Worm (Caenorhabditis elegans) whole organism, early embryonic: Measurements from ENCODE around the gene C55C3.73.

Experiments
- B0310.2 ChIP-seq: sonication (generic microtip); optimal IDR thresholded peaks from 2 replicates; lab custom pipeline; 2016; ENCODE audit warnings: mild to moderate bottlenecking, missing genetic modification characterization, missing compliant biosample characterization
- F13C5.2 ChIP-seq: sonication (generic microtip); optimal IDR thresholded peaks from 2 replicates; lab custom pipeline; 2017; ENCODE audit warnings: mild to moderate bottlenecking, missing genetic modification characterization, inconsistent platforms, missing compliant biosample characterization
- aly-1 ChIP-seq: sonication (generic microtip); optimal IDR thresholded peaks from 2 replicates; lab custom pipeline; 2016; ENCODE audit warnings: missing genetic modification characterization, missing compliant biosample characterization
- ama-1 ChIP-seq: fragments of 150-350 bp; optimal IDR thresholded peaks from 2 replicates; lab custom pipeline; 2014
- ceh-13 ChIP-seq: fragments of 200-800 bp; sonication (Bioruptor generic); optimal IDR thresholded peaks from 2 replicates; lab custom pipeline; 2018; ENCODE audit warnings: mild to moderate bottlenecking, missing genetic modification characterization, missing compliant biosample characterization
- ceh-36 ChIP-seq: sonication (generic microtip); optimal IDR thresholded peaks from 2 replicates; lab custom pipeline; 2016; ENCODE audit warnings: missing genetic modification characterization, inconsistent platforms, missing compliant biosample characterization
- ets-7 ChIP-seq: sonication (generic microtip); optimal IDR thresholded peaks from 2 replicates; lab custom pipeline; 2016; ENCODE audit warnings: missing genotype, missing genetic modification characterization, missing compliant biosample characterization
- flt-1 ChIP-seq: fragments of 200-800 bp; sonication (Bioruptor generic); IDR thresholded peaks from 2 replicates; pipeline ENCODE4 v1.3.6; 2022; ENCODE audit warnings: missing genetic modification characterization, missing compliant biosample characterization
- hmbx-1 ChIP-seq: sonication (generic microtip); optimal IDR thresholded peaks from 2 replicates; lab custom pipeline; 2016; ENCODE audit warnings: mild to moderate bottlenecking, missing genetic modification characterization, missing compliant biosample characterization
- hmg-4 ChIP-seq: fragments of 200-800 bp; sonication (Bioruptor generic); optimal IDR thresholded peaks from 2 replicates; lab custom pipeline; 2018; ENCODE audit warnings: mild to moderate bottlenecking, missing genetic modification characterization, missing compliant biosample characterization
- hnd-1 ChIP-seq: sonication (generic microtip); optimal IDR thresholded peaks from 2 replicates; lab custom pipeline; 2016; ENCODE audit warnings: missing genetic modification characterization, missing compliant biosample characterization
- pes-1 ChIP-seq: fragments of 200-800 bp; sonication (Bioruptor generic); IDR thresholded peaks from 2 replicates; pipeline ENCODE4 v1.3.6; 2022; ENCODE audit warnings: missing genetic modification reagents, missing genetic modification characterization, missing compliant biosample characterization
- scrt-1 ChIP-seq: fragments of 200-800 bp; sonication (Bioruptor generic); IDR thresholded peaks from 2 replicates; pipeline ENCODE4 v1.3.6; 2022; ENCODE audit warnings: missing genetic modification characterization, missing compliant biosample characterization
- sea-1 ChIP-seq: fragments of 200-800 bp; sonication (Bioruptor generic); conservative IDR thresholded peaks from 2 replicates; pipeline ENCODE4 v1.3.6; 2022; ENCODE audit warnings: missing genetic modification characterization, missing compliant biosample characterization
- tbx-11 ChIP-seq: fragments of 200-800 bp; sonication (Bioruptor generic); IDR thresholded peaks from 2 replicates; pipeline ENCODE4 v1.3.6; 2022; ENCODE audit warnings: missing genetic modification characterization, missing compliant biosample characterization
- tbx-37 ChIP-seq: fragments of 200-800 bp; sonication (Bioruptor generic); conservative IDR thresholded peaks from 2 replicates; pipeline ENCODE4 v1.3.6; 2022; ENCODE audit warnings: missing genetic modification reagents, missing genetic modification characterization, missing compliant biosample characterization
- tra-4 ChIP-seq: sonication (generic microtip); optimal IDR thresholded peaks from 2 replicates; lab custom pipeline; 2017; ENCODE audit warnings: missing genetic modification characterization, missing compliant biosample characterization

C55C3.73 gene

ce11 chrIV:5703443-5703842 lies at the start of gene C55C3.73, which contains the start of gene perm-5:
Gene C55C3.73, minus strand, starts transcription at chrIV:5703451.
Gene perm-5, minus strand, starts transcription at chrIV:5703468.
- TF ChIP-seq hmg-4 (GFP tag; lab: Kevin White, UChicago) (no peak), tra-4 (tag; lab: Kevin White, UChicago) (no peak)

ce11 chrIV:5752704-5753103 lies 49.5 kb upstream of the C55C3.73 start:
- TF ChIP-seq B0310.2 (no peak), ceh-36 (tag; lab: Kevin White, UChicago) (no peak), tbx-11 (GFP tag; lab: Robert Waterston, UW) (no peak), scrt-1 (GFP tag; lab: Robert Waterston, UW) (no peak), pes-1 (GFP tag; lab: Robert Waterston, UW) (no peak), ama-1 (lab: Kevin White, UChicago) (no peak), sea-1 (GFP tag; lab: Robert Waterston, UW) (no peak)

- TF ChIP-seq flt-1: no peak
These were observed 48.7 kb upstream of the C55C3.73 start for ce11 chrIV:5751997-5752396.

ce11 chrIV:5749874-5750273 lies 46.6 kb upstream of the C55C3.73 start:
- no peak for TF ChIP-seq F13C5.2 (tag; lab: Kevin White, UChicago)
- no peak for TF ChIP-seq tra-4 (tag; lab: Kevin White, UChicago)
- TF ChIP-seq flt-1: no peak
- TF ChIP-seq hnd-1 (tag; lab: Kevin White, UChicago): no peak
- TF ChIP-seq scrt-1 (GFP tag; lab: Robert Waterston, UW): no peak
- TF ChIP-seq hmbx-1 (tag; lab: Kevin White, UChicago): no peak
- TF ChIP-seq tbx-37 (GFP tag; lab: Robert Waterston, UW): no peak
- no peak for TF ChIP-seq ceh-13 (GFP tag; lab: Kevin White, UChicago)
- TF ChIP-seq pes-1 (GFP tag; lab: Robert Waterston, UW): no peak
- TF ChIP-seq tbx-11 (GFP tag; lab: Robert Waterston, UW): no peak
- TF ChIP-seq hmg-4 (GFP tag; lab: Kevin White, UChicago): no peak

- no peak for TF ChIP-seq F13C5.2 (tag; lab: Kevin White, UChicago)
- no peak for TF ChIP-seq tra-4 (tag; lab: Kevin White, UChicago)
- TF ChIP-seq hmbx-1 (tag; lab: Kevin White, UChicago): no peak
- TF ChIP-seq flt-1: no peak
- no peak for TF ChIP-seq scrt-1 (GFP tag; lab: Robert Waterston, UW)
- TF ChIP-seq hnd-1 (tag; lab: Kevin White, UChicago): no peak
- TF ChIP-seq tbx-37 (GFP tag; lab: Robert Waterston, UW): no peak
- no peak for TF ChIP-seq ets-7 (tag; lab: Kevin White, UChicago)
- TF ChIP-seq ceh-13 (GFP tag; lab: Kevin White, UChicago): no peak
- TF ChIP-seq hmg-4 (GFP tag; lab: Kevin White, UChicago): no peak
- no peak for TF ChIP-seq ceh-36 (tag; lab: Kevin White, UChicago)
- TF ChIP-seq tbx-11 (GFP tag; lab: Robert Waterston, UW): no peak
- TF ChIP-seq ama-1 (lab: Kevin White, UChicago): no peak
- TF ChIP-seq pes-1 (GFP tag; lab: Robert Waterston, UW): no peak
- no peak for TF ChIP-seq B0310.2
- TF ChIP-seq aly-1 (tag; lab: Kevin White, UChicago): no peak
- TF ChIP-seq sea-1 (GFP tag; lab: Robert Waterston, UW): no peak
These were observed 40.9 kb upstream of the C55C3.73 start, which contains the start of gene C45E5.1 for ce11 chrIV:5744114-5744513. Gene C45E5.1, plus strand, starts transcription at chrIV:5744403.

- TF ChIP-seq sea-1 (GFP tag; lab: Robert Waterston, UW) (no peak), pes-1 (GFP tag; lab: Robert Waterston, UW) (no peak), tra-4 (tag; lab: Kevin White, UChicago) (no peak), flt-1 (no peak), hmbx-1 (tag; lab: Kevin White, UChicago) (no peak), ama-1 (lab: Kevin White, UChicago) (no peak), ceh-36 (tag; lab: Kevin White, UChicago) (no peak), F13C5.2 (tag; lab: Kevin White, UChicago) (no peak), hmg-4 (GFP tag; lab: Kevin White, UChicago) (no peak), scrt-1 (GFP tag; lab: Robert Waterston, UW) (no peak), hnd-1 (tag; lab: Kevin White, UChicago) (no peak), tbx-37 (GFP tag; lab: Robert Waterston, UW) (no peak), ets-7 (tag; lab: Kevin White, UChicago) (no peak), B0310.2 (no peak), tbx-11 (GFP tag; lab: Robert Waterston, UW) (no peak), ceh-13 (GFP tag; lab: Kevin White, UChicago) (no peak), aly-1 (tag; lab: Kevin White, UChicago) (no peak)
These were observed 37.8 kb upstream of the C55C3.73 start, which contains the start of gene chil-11 for ce11 chrIV:5741045-5741444. Gene chil-11, plus strand, starts transcription at chrIV:5741345.

ce11 chrIV:5734720-5735119 lies 31.5 kb upstream of the C55C3.73 start, which contains the start of gene cpg-18:
Gene cpg-18, plus strand, starts transcription at chrIV:5735020.
- no peak for TF ChIP-seq tbx-37 (GFP tag; lab: Robert Waterston, UW)
- no peak for TF ChIP-seq ceh-13 (GFP tag; lab: Kevin White, UChicago)
- no peak for TF ChIP-seq F13C5.2 (tag; lab: Kevin White, UChicago)
- no peak for TF ChIP-seq tbx-11 (GFP tag; lab: Robert Waterston, UW)
- TF ChIP-seq hnd-1 (tag; lab: Kevin White, UChicago): no peak
- TF ChIP-seq tra-4 (tag; lab: Kevin White, UChicago): no peak
- no peak for TF ChIP-seq hmbx-1 (tag; lab: Kevin White, UChicago)
- TF ChIP-seq ets-7 (tag; lab: Kevin White, UChicago): no peak
- no peak for TF ChIP-seq ama-1 (lab: Kevin White, UChicago)
- no peak for TF ChIP-seq flt-1
- no peak for TF ChIP-seq scrt-1 (GFP tag; lab: Robert Waterston, UW)
- no peak for TF ChIP-seq ceh-36 (tag; lab: Kevin White, UChicago)
- no peak for TF ChIP-seq hmg-4 (GFP tag; lab: Kevin White, UChicago)
- no peak for TF ChIP-seq pes-1 (GFP tag; lab: Robert Waterston, UW)
- no peak for TF ChIP-seq sea-1 (GFP tag; lab: Robert Waterston, UW)
- no peak for TF ChIP-seq aly-1 (tag; lab: Kevin White, UChicago)
- TF ChIP-seq B0310.2: no peak
